Worm (Caenorhabditis elegans) whole organism, L4 larva: Measurements from ENCODE around the gene dpl-1.

ENCODE experiments used
- D1046.2 ChIP-seq: fragments of 200-800 bp; sonication (Bioruptor generic); IDR thresholded peaks from 2 replicates; pipeline ENCODE4 v1.3.6; 2022; ENCODE audit warnings: missing genetic modification characterization, missing compliant biosample characterization
- F49E8.2 ChIP-seq: sonication (generic microtip); optimal IDR thresholded peaks from 2 replicates; lab custom pipeline; 2016; ENCODE audit warnings: missing compliant biosample characterization, mild to moderate bottlenecking, missing genetic modification characterization, borderline replicate concordance
- Y48G9A.11 ChIP-seq: fragments of 200-800 bp; sonication (Bioruptor generic); IDR thresholded peaks from 2 replicates; pipeline ENCODE4 v1.3.6; 2022; ENCODE audit warnings: missing genetic modification reagents, missing genetic modification characterization, missing compliant biosample characterization
- arid-1 ChIP-seq: fragments of 200-800 bp; sonication (Bioruptor generic); conservative IDR thresholded peaks from 2 replicates; pipeline ENCODE4 v1.3.6; 2022; ENCODE audit warnings: missing genetic modification reagents, missing genetic modification characterization, missing compliant biosample characterization
- attf-4 ChIP-seq: sonication (generic microtip); optimal IDR thresholded peaks from 3 replicates; lab custom pipeline; 2017; ENCODE audit warnings: missing biosample characterization, missing genetic modification characterization
- ceh-32 ChIP-seq: sonication (generic microtip); optimal IDR thresholded peaks from 2 replicates; lab custom pipeline; 2016; ENCODE audit warnings: mild to moderate bottlenecking, missing genetic modification characterization, missing compliant biosample characterization; ENCODE audit not compliant: poor library complexity
- cey-2 ChIP-seq: sonication (generic microtip); optimal IDR thresholded peaks from 3 replicates; lab custom pipeline; 2017; ENCODE audit warnings: missing genetic modification characterization, mild to moderate bottlenecking, missing compliant biosample characterization, antibody characterized with exemption, borderline replicate concordance; ENCODE audit not compliant: insufficient read depth
- daf-16 ChIP-seq, 3 experiments: sonication (generic microtip); optimal IDR thresholded peaks; 2 replicates each; lab custom pipeline; 2016 to 2017; ENCODE audit warnings: missing genetic modification characterization in 3 of 3, missing genetic modification reagents in 3 of 3, mild to moderate bottlenecking in 2 of 3, missing compliant biosample characterization in 2 of 3, missing biosample characterization in 1 of 3, moderate library complexity in 1 of 3
- daf-8 ChIP-seq: fragments of 200-800 bp; sonication (Bioruptor generic); IDR thresholded peaks from 2 replicates; pipeline ENCODE4 v1.3.6; 2022; ENCODE audit warnings: missing genetic modification characterization, missing compliant biosample characterization
- dmd-8 ChIP-seq: fragments of 200-800 bp; sonication (Bioruptor generic); IDR thresholded peaks from 2 replicates; pipeline ENCODE4 v1.3.6; 2022; ENCODE audit warnings: missing genetic modification characterization, missing compliant biosample characterization
- dmd-9 ChIP-seq: fragments of 200-800 bp; sonication (Bioruptor generic); IDR thresholded peaks from 2 replicates; pipeline ENCODE4 v1.3.6; 2022; ENCODE audit warnings: missing genetic modification reagents, missing genetic modification characterization, missing compliant biosample characterization
- egl-27 ChIP-seq: sonication (generic microtip); optimal IDR thresholded peaks from 3 replicates; lab custom pipeline; 2017; ENCODE audit warnings: missing biosample characterization, missing genetic modification reagents, missing genetic modification characterization
- gei-8 ChIP-seq: fragments of 200-800 bp; sonication (Bioruptor generic); optimal IDR thresholded peaks from 2 replicates; lab custom pipeline; 2018; ENCODE audit warnings: mild to moderate bottlenecking, missing genetic modification characterization, missing compliant biosample characterization
- jun-1 ChIP-seq: fragments of 150-350 bp; optimal IDR thresholded peaks from 2 replicates; lab custom pipeline; 2014; ENCODE audit warnings: missing biosample characterization, missing genetic modification reagents, missing genetic modification characterization
- lin-38 ChIP-seq: fragments of 200-800 bp; sonication (Bioruptor generic); IDR thresholded peaks from 2 replicates; pipeline ENCODE4 v1.3.6; 2022; ENCODE audit warnings: missing genetic modification reagents, missing genetic modification characterization, missing compliant biosample characterization
- madf-9 ChIP-seq: fragments of 200-800 bp; sonication (Bioruptor generic); conservative IDR thresholded peaks from 2 replicates; pipeline ENCODE4 v1.3.6; 2022; ENCODE audit warnings: missing genetic modification reagents, missing genetic modification characterization, missing compliant biosample characterization
- mep-1 ChIP-seq: fragments of 150-350 bp; sonication (generic microtip); optimal IDR thresholded peaks from 3 replicates; lab custom pipeline; 2014; ENCODE audit warnings: missing biosample characterization, missing genetic modification characterization
- nhr-10 ChIP-seq: fragments of 150-350 bp; optimal IDR thresholded peaks from 2 replicates; lab custom pipeline; 2014; ENCODE audit warnings: missing biosample characterization, missing genetic modification characterization
- nhr-111 ChIP-seq: fragments of 200-800 bp; sonication (Bioruptor generic); optimal IDR thresholded peaks from 2 replicates; lab custom pipeline; 2018; ENCODE audit warnings: mild to moderate bottlenecking, missing genetic modification characterization, missing compliant biosample characterization
- nhr-28 ChIP-seq: fragments of 150-350 bp; optimal IDR thresholded peaks from 2 replicates; lab custom pipeline; 2014; ENCODE audit warnings: missing biosample characterization, missing genetic modification characterization
- nhr-42 ChIP-seq: fragments of 200-800 bp; sonication (Bioruptor generic); IDR thresholded peaks from 2 replicates; pipeline ENCODE4 v1.3.6; 2022; ENCODE audit warnings: missing genetic modification characterization, missing compliant biosample characterization
- nhr-6 ChIP-seq: fragments of 150-350 bp; optimal IDR thresholded peaks from 2 replicates; lab custom pipeline; 2014; ENCODE audit warnings: missing biosample characterization, missing genetic modification characterization
- nhr-76 ChIP-seq: fragments of 150-350 bp; optimal IDR thresholded peaks from 2 replicates; lab custom pipeline; 2014; ENCODE audit warnings: missing biosample characterization, missing genetic modification characterization
- pha-4 ChIP-seq, 2 experiments: fragments of 150-350 bp in 1 of 2; fragments of 200-800 bp in 1 of 2; sonication (Bioruptor generic) in 1 of 2; IDR thresholded peaks in 1 of 2; optimal IDR thresholded peaks in 1 of 2; 2 replicates each; pipeline versions ENCODE4 v1.3.6 to Lab custom; 2014 to 2022; ENCODE audit warnings: missing genetic modification characterization in 2 of 2, missing genetic modification reagents in 2 of 2, missing biosample characterization in 1 of 2, missing compliant biosample characterization in 1 of 2
- pqm-1 ChIP-seq: sonication (generic microtip); optimal IDR thresholded peaks from 2 replicates; lab custom pipeline; 2017; ENCODE audit warnings: missing biosample characterization, missing genetic modification characterization
- set-16 ChIP-seq: fragments of 200-800 bp; sonication (Bioruptor generic); IDR thresholded peaks from 2 replicates; pipeline ENCODE4 v1.3.6; 2022; ENCODE audit warnings: missing genetic modification reagents, missing genetic modification characterization, missing compliant biosample characterization
- snpc-1.2 ChIP-seq: fragments of 200-800 bp; sonication (Bioruptor generic); IDR thresholded peaks from 2 replicates; pipeline ENCODE4 v1.3.6; 2022; ENCODE audit warnings: missing genetic modification reagents, missing genetic modification characterization, missing compliant biosample characterization
- unc-130 ChIP-seq: sonication (generic microtip); optimal IDR thresholded peaks from 2 replicates; lab custom pipeline; 2016; ENCODE audit warnings: missing genetic modification reagents, missing genetic modification characterization, missing compliant biosample characterization
- unc-39 ChIP-seq: sonication (generic microtip); optimal IDR thresholded peaks from 2 replicates; lab custom pipeline; 2017; ENCODE audit warnings: missing biosample characterization, missing genetic modification characterization
- zfp-2 ChIP-seq: sonication (generic microtip); optimal IDR thresholded peaks from 2 replicates; lab custom pipeline; 2016; ENCODE audit warnings: mild to moderate bottlenecking, missing genetic modification characterization, missing compliant biosample characterization
- zfp-3 ChIP-seq: fragments of 200-800 bp; sonication (Bioruptor generic); conservative IDR thresholded peaks from 2 replicates; pipeline ENCODE4 v1.3.6; 2022; ENCODE audit warnings: missing genetic modification reagents, missing genetic modification characterization, missing compliant biosample characterization
- zip-11 ChIP-seq: fragments of 200-800 bp; sonication (Bioruptor generic); IDR thresholded peaks from 2 replicates; pipeline ENCODE4 v1.3.6; 2022; ENCODE audit warnings: missing genetic modification characterization, missing compliant biosample characterization
- ztf-11 ChIP-seq: fragments of 150-350 bp; optimal IDR thresholded peaks from 2 replicates; lab custom pipeline; 2014; ENCODE audit warnings: missing biosample characterization, missing genetic modification characterization

dpl-1 gene

DNA sequence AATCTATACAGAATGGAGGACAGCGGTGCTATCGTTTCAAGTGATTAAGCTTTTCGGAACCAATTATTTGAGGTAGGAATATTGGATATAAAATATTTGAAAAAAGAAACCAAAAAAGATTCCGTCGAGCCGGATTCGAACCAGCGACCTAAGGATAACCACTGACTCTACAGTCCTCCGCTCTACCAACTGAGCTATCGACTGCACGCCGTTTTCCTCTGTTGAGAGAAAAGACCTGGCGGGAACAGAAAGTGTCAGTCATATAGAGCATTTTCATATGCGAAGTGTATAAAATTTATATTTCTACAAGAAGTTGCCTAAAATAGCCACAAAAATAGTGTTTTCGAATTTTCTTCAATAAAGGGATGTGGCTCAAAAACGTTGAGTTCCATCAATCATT, 42.0 kb downstream of the dpl-1 start (continued):
- no peak for TF ChIP-seq nhr-111 (GFP tag; lab: Kevin White, UChicago)
- TF ChIP-seq egl-27: no peak
- no peak for TF ChIP-seq gei-8
- no peak for TF ChIP-seq zfp-2 (tag; lab: Kevin White, UChicago)
- 0 out of 2 replicates have a peak, but pooled peaks have one; percentile 32 for TF ChIP-seq madf-9 (GFP tag; lab: Robert Waterston, UW)
- TF ChIP-seq pha-4 (GFP tag; IDR thresholded peaks at IDR 0.05; lab: Robert Waterston, UW): no peak; the same call in 1 of the 2 replicates
- TF ChIP-seq pha-4 (tag; optimal IDR thresholded peaks at IDR 0.05; lab: Kevin White, UChicago): no peak
- TF ChIP-seq dmd-9 (GFP tag; lab: Robert Waterston, UW): no peak
- no peak for TF ChIP-seq zip-11 (GFP tag; lab: Robert Waterston, UW)
- peak; percentile 60 for TF ChIP-seq snpc-1.2

DNA sequence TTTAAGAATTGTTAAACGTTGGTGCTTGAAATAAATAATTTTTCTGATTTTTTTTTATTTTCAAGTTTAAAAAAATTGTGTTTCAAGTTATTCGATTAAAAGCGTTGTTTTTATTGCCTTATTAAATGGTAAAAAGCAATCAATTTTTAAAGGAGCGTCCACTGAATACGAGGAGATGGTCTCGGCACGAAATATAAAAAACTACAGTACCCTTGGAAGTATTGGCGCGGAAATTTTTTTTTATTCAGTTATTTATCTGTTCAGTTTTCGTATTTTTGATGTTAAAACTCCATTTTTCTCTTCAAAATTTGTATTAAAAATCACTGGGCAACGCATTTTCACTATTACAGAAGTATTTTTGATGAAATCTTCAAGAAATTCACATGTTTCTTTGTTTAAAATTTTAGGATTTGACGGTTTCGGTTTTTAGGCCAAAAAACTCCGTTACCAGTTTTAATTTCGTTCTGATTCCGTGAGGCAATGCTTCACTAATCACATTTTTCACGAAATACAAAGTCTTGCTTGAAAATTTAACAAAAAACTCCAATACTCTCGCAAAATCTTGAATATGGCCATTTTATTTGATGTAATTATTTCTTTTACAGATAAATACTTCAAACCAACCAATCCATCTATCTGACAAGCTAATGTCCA, 43.5 kb downstream of the dpl-1 start, which contains the start of gene znfx-1:
Gene znfx-1, plus strand, starts transcription at position 604 of the 654 bp plus-strand sequence.
- TF ChIP-seq set-16 (GFP tag; lab: Robert Waterston, UW) (no peak), zfp-2 (tag; lab: Kevin White, UChicago) (no peak), nhr-76 (tag; lab: Kevin White, UChicago) (no peak), zfp-3 (no peak), F49E8.2 (tag; lab: Kevin White, UChicago) (peak; percentile 32), pqm-1 (tag; lab: Kevin White, UChicago) (no peak), nhr-42 (GFP tag; lab: Robert Waterston, UW) (no peak), nhr-10 (tag; lab: Kevin White, UChicago) (no peak), nhr-6 (tag; lab: Kevin White, UChicago) (no peak), attf-4 (tag; lab: Kevin White, UChicago) (no peak), mep-1 (tag; lab: Kevin White, UChicago) (no peak), lin-38 (GFP tag; lab: Robert Waterston, UW) (peak; percentile 38; the same call in 1 of the 2 replicates), arid-1 (GFP tag; lab: Robert Waterston, UW) (no peak), Y48G9A.11 (GFP tag; lab: Robert Waterston, UW) (peak; percentile 69), daf-8 (GFP tag; lab: Robert Waterston, UW) (no peak), daf-16 (GFP tag; optimal IDR thresholded peaks at IDR 0.05; lab: Kevin White, UChicago) (no peak), daf-16 (tag; optimal IDR thresholded peaks at IDR 0.05; lab: Kevin White, UChicago) (no peak), ceh-32 (no peak), nhr-28 (no peak), ztf-11 (tag; lab: Kevin White, UChicago) (no peak), unc-39 (no peak), unc-130 (peak; percentile 35), cey-2 (no peak), jun-1 (tag; lab: Kevin White, UChicago) (no peak), D1046.2 (GFP tag; lab: Robert Waterston, UW) (no peak), dmd-8 (GFP tag; lab: Robert Waterston, UW) (no peak)
- TF ChIP-seq, all 104 proteins: peak for 4
